Fruit fly (Drosophila melanogaster): Measurements from ENCODE around the gene G9a.
A peak's percentile ranks its signal among the peaks of the same experiment; 100 is the strongest.

Gene G9a

DNA sequence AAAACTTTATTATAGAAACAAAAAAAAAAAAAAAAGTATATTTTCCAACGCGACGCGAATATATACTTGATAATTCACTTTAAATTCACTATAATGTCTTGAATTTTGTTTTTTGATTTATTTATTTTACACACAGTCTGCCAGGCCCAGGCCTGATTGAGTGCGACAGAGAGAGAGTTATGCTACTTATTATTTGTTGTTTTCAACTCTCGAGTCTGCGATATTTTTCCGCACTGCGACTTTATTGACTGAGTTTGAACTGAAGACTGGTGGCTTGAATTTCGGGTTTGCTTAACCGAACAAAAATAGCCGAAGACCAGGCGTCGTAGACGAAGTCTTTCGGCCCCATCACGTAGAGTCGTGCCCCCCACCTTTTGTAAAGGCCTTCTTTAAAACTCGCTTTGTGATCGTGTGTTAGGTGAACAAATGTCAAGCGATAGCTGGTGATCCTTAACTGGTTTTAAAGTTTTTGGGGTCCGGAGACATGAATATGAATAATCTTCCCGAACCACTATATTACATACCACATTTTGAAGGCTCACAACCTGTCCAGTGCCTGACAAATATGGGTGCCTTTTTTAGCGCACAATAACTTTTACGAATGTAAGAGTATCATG lies 18.1 kb downstream of the G9a start, which contains the start of gene CG13377 (continued):
- TF ChIP-seq crc (GFP tag; optimal IDR thresholded peaks at IDR 0.05) (no peak), CG16863 (GFP tag; optimal IDR thresholded peaks at IDR 0.05) (no peak), CG17829 (tag; optimal IDR thresholded peaks at IDR 0.05) (peak; percentile 11), CG32532 (GFP tag; IDR thresholded peaks at IDR 0.05) (peak; percentile 64; the same call in 1 of the 2 replicates), sqz (GFP tag; optimal IDR thresholded peaks at IDR 0.05) (peak; percentile 25), CG11560 (tag; IDR thresholded peaks at IDR 0.05) (no peak), CG16815 (GFP tag; optimal IDR thresholded peaks at IDR 0.05) (no peak), Optix (GFP tag; IDR thresholded peaks at IDR 0.05) (no peak), PHDP (tag; optimal IDR thresholded peaks at IDR 0.05) (peak; percentile 33), Abd-B (GFP tag; optimal IDR thresholded peaks at IDR 0.05) (no peak), B-H1 (GFP tag; IDR thresholded peaks at IDR 0.05) (peak; percentile 25; the same call in 1 of the 3 replicates), CG2678 (tag; optimal IDR thresholded peaks at IDR 0.05) (no peak), CG13424 (tag; optimal IDR thresholded peaks at IDR 0.05) (peak; percentile 33), CG30431 (GFP tag; optimal IDR thresholded peaks at IDR 0.05) (no peak)

DNA sequence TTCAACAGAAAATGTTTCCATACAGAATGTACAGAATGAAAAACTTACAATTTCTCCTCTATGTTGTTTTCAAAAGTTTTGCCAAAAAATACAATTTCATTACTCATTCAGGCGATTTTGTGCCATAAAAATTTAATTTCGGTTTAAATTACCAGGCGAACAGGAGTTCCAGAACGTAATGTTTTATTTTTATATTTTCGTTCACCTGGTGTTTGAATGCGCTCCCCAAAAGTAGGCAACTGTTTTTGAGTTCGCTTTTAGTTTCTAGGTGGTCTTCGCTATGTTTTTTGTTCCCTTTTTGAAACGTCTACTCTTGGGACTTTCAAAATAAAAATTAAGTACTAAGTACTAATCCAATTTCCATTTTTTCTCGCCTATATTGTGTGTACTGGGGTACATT lies 19.9 kb downstream of the G9a start:
- no peak for TF ChIP-seq PHDP (tag; optimal IDR thresholded peaks at IDR 0.05)
- TF ChIP-seq phol (tag; optimal IDR thresholded peaks at IDR 0.05) = no peak
- TF ChIP-seq CG12071 (GFP tag; optimal IDR thresholded peaks at IDR 0.05) = no peak
- peak; percentile 56 for TF ChIP-seq sens (GFP tag)
- TF ChIP-seq CG31365 (tag; optimal IDR thresholded peaks at IDR 0.05) = no peak
- no peak for TF ChIP-seq jumu (GFP tag; optimal IDR thresholded peaks at IDR 0.05)
- TF ChIP-seq CG31224 (GFP tag; IDR thresholded peaks at IDR 0.05) = 0 out of 2 replicates have a peak, but pooled peaks have one; percentile 21
- TF ChIP-seq CG2199 (GFP tag; IDR thresholded peaks at IDR 0.05) = 0 out of 3 replicates have a peak, but pooled peaks have one; percentile 69
- TF ChIP-seq sc (optimal IDR thresholded peaks at IDR 0.05) = no peak
- no peak for TF ChIP-seq sc (GFP tag; optimal IDR thresholded peaks at IDR 0.05)
- TF ChIP-seq CG6689 (GFP tag; IDR thresholded peaks at IDR 0.05) = no peak

DNA sequence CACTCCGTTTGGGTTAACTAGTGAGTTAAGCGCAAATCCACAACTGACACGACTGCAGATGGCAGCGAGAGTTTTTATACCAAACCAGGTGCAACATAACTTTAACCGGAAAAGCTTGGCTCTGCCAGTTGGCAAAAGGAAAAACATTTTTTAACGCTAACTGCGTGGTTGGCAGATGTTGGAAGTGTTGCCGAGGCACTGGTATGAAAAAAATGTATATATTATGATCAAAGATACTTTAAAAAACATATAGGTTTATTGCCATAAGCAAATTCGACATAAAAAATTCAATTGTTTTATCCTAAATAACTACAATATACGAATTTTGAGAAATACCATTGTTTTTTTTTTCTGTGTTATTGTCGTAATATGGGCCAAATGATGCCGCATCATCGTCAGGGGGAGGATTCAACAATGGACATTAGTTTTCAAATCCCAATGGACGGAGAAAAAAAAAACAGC lies 21.2 kb downstream of the G9a start, which contains the start of gene CG13376:
Gene CG13376 (minus strand): TSS at position 51 of the 462 bp plus-strand sequence.
- no peak for TF ChIP-seq CG14667 (GFP tag; IDR thresholded peaks at IDR 0.05)
- no peak for TF ChIP-seq CG2202 (tag; optimal IDR thresholded peaks at IDR 0.05)
- no peak for TF ChIP-seq tap (tag; optimal IDR thresholded peaks at IDR 0.05)
- no peak for TF ChIP-seq yki (optimal IDR thresholded peaks at IDR 0.05)
- no peak for TF ChIP-seq schlank (tag; optimal IDR thresholded peaks at IDR 0.05)
- TF ChIP-seq btn (GFP tag; optimal IDR thresholded peaks at IDR 0.05) = no peak
- TF ChIP-seq CG32772 (GFP tag; IDR thresholded peaks at IDR 0.05) = no peak
- TF ChIP-seq B-H2 (GFP tag; optimal IDR thresholded peaks at IDR 0.05) = no peak
- no peak for TF ChIP-seq Stat92E (GFP tag; optimal IDR thresholded peaks at IDR 0.05)
- TF ChIP-seq gro (GFP tag; optimal IDR thresholded peaks at IDR 0.05) = no peak
- no peak for TF ChIP-seq CG18262 (tag; optimal IDR thresholded peaks at IDR 0.05)
- TF ChIP-seq Sox100B (GFP tag; optimal IDR thresholded peaks at IDR 0.05) = no peak
- TF ChIP-seq CG7928 (GFP tag; optimal IDR thresholded peaks at IDR 0.05) = no peak

DNA sequence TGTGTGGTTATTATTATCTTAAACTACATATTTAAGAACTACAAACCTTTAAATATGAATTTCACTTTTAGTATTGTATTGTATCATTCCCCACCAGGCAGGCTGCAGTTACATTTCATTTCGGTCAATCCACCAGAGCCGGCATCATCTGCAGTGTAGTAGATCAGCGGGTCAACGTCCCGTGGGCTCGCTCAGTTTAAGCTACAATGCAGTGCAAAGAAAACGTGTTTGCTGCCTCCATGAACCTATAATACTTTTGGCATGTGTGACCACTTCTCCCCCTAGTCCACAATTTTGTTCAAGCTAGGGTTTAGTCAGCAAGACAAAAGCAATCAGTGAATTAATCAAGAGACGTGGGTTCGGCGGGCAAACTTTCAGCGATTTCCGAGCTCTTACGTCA lies 22.2 kb downstream of the G9a start:
- TF ChIP-seq oc (tag; optimal IDR thresholded peaks at IDR 0.05) (peak; percentile 3), TFAM (GFP tag; optimal IDR thresholded peaks at IDR 0.05) (no peak)
